Worm (Caenorhabditis elegans): ENCODE measurements around the gene ttm-1.

The ttm-1 gene

DNA sequence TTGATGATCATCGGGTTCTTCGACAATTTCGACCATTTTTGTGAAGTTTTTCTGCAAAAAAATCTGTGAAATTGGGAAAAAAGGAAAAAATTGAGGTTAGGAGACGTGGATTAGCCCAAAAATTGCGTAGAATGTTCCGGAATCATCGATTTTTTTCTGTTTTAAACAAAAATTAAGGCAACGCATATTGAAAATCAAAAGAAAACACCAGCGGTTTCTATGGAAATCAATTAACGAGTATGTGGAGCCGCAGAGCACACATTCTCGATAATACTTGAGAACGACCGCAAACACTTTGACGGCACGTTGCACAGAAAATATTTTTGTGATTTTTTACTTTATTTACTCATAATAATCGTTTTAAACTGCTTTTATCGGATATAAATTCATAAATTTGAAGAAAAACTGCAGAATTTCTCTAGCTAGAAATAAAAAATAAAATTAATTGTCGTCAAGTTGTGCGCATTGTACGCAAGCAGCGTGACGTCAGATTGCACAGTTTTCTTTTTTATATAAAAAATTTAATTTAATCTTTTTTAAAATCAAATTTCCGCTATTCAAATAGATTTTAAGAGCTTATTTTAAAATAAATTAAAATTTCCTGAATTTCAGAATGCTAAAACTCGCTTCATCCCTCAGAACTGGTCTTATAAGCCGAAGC, 40.7 kb downstream of the ttm-1 start, which contains the start of the genes npp-25 and mrps-10 (continued):
- TF ChIP-seq lin-13 (GFP tag; optimal IDR thresholded peaks at IDR 0.05): no peak
- no peak for TF ChIP-seq ztf-11 (tag; optimal IDR thresholded peaks at IDR 0.05)
- TF ChIP-seq ztf-4 (tag; optimal IDR thresholded peaks at IDR 0.05): no peak
- no peak for TF ChIP-seq elt-3 (tag; optimal IDR thresholded peaks at IDR 0.05)
- no peak for TF ChIP-seq alr-1 (tag; optimal IDR thresholded peaks at IDR 0.05; ENCODE audit: borderline replicate concordance)
- TF ChIP-seq hpl-2 (GFP tag; optimal IDR thresholded peaks at IDR 0.05): no peak
- peak; percentile 82 for TF ChIP-seq F16B12.6 (tag; optimal IDR thresholded peaks at IDR 0.05)
- TF ChIP-seq ceh-63 (GFP tag; optimal IDR thresholded peaks at IDR 0.05): no peak
- TF ChIP-seq nhr-77 (tag; optimal IDR thresholded peaks at IDR 0.05): no peak
- TF ChIP-seq fkh-10 (GFP tag; optimal IDR thresholded peaks at IDR 0.05): no peak
- TF ChIP-seq lsy-2 (tag; optimal IDR thresholded peaks at IDR 0.05): peak; percentile 44 to 78
- TF ChIP-seq sup-37 (GFP tag; optimal IDR thresholded peaks at IDR 0.05): no peak
- TF ChIP-seq vab-15 (tag; optimal IDR thresholded peaks at IDR 0.05): no peak
- no peak for TF ChIP-seq pqm-1 (tag; optimal IDR thresholded peaks at IDR 0.05)
- TF ChIP-seq dsc-1 (tag; optimal IDR thresholded peaks at IDR 0.05): peak; percentile 41
- TF ChIP-seq unc-86 (tag; optimal IDR thresholded peaks at IDR 0.05): peak; percentile 7
- TF ChIP-seq pax-3 (tag; optimal IDR thresholded peaks at IDR 0.05): no peak
- no peak for TF ChIP-seq jun-1 (tag; optimal IDR thresholded peaks at IDR 0.05)
- TF ChIP-seq rnt-1 (tag; optimal IDR thresholded peaks at IDR 0.05): no peak
- TF ChIP-seq efl-1 (optimal IDR thresholded peaks at IDR 0.05): peak; percentile 28 to 57
- TF ChIP-seq efl-1 (GFP tag; optimal IDR thresholded peaks at IDR 0.05 in 1 of 2): peak; percentile 57 to 91
- no peak for TF ChIP-seq hlh-17 (GFP tag; optimal IDR thresholded peaks at IDR 0.05; ENCODE audit: borderline replicate concordance)
- peak; percentile 40 to 43 for TF ChIP-seq lin-35 (GFP tag; optimal IDR thresholded peaks at IDR 0.05)
- no peak for TF ChIP-seq zip-4 (GFP tag; optimal IDR thresholded peaks at IDR 0.05)
- TF ChIP-seq nhr-20 (tag; optimal IDR thresholded peaks at IDR 0.05): no peak
- TF ChIP-seq isw-1 (GFP tag; IDR thresholded peaks at IDR 0.05): no peak
- no peak for TF ChIP-seq ets-5 (GFP tag; IDR thresholded peaks at IDR 0.05)
- TF ChIP-seq irx-1 (tag; optimal IDR thresholded peaks at IDR 0.05): no peak
- TF ChIP-seq nhr-28 (tag; optimal IDR thresholded peaks at IDR 0.05): no peak
- peak; percentile 25 for TF ChIP-seq snu-23 (GFP tag; optimal IDR thresholded peaks at IDR 0.05)
- no peak for TF ChIP-seq nhr-11 (tag; optimal IDR thresholded peaks at IDR 0.05)
- TF ChIP-seq nhr-12 (tag; optimal IDR thresholded peaks at IDR 0.05): no peak
- TF ChIP-seq nhr-76 (tag; optimal IDR thresholded peaks at IDR 0.05): no peak
- TF ChIP-seq mdl-1 (tag; optimal IDR thresholded peaks at IDR 0.05): no peak
- TF ChIP-seq hlh-4 (tag; optimal IDR thresholded peaks at IDR 0.05): no peak
- TF ChIP-seq ama-1 (optimal IDR thresholded peaks at IDR 0.05): no peak
- TF ChIP-seq unc-62 (GFP tag; optimal IDR thresholded peaks at IDR 0.05): no peak
- TF ChIP-seq ces-1 (GFP tag; optimal IDR thresholded peaks at IDR 0.05): no peak
- TF ChIP-seq tbx-2 (tag; optimal IDR thresholded peaks at IDR 0.05): peak; percentile 1

DNA sequence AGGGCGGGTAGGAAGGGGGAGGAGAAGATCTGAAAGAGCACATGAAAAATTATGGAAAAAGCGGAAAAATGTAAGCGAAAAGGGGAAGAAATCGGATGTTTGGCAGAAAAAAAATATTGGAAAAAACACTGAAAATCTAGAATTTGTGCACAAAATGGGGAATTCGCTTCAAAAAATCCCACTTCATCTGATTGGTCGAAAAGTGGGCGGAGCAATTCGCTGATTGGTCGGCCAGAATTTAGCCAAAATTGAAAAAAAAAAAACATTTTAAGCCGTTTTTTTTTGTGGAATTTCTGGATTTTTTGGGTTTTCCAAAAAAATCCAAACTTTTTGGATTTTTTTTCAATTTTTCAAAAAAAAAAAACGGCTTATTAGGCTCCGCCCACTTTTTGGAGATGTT, 46.0 kb downstream of the ttm-1 start:
- TF ChIP-seq ama-1 (optimal IDR thresholded peaks at IDR 0.05) (no peak), nhr-20 (tag; optimal IDR thresholded peaks at IDR 0.05) (no peak), ces-1 (GFP tag; optimal IDR thresholded peaks at IDR 0.05) (no peak), unc-130 (tag; optimal IDR thresholded peaks at IDR 0.05) (no peak), ceh-88 (GFP tag; IDR thresholded peaks at IDR 0.05) (no peak), hpl-2 (GFP tag; optimal IDR thresholded peaks at IDR 0.05) (no peak), rnt-1 (tag; optimal IDR thresholded peaks at IDR 0.05) (no peak), nhr-19 (GFP tag; conservative IDR thresholded peaks at IDR 0.05) (no peak), pqm-1 (tag; optimal IDR thresholded peaks at IDR 0.05) (no peak), ceh-63 (GFP tag; optimal IDR thresholded peaks at IDR 0.05) (no peak), nhr-85 (tag) (no peak), nhr-84 (tag; optimal IDR thresholded peaks at IDR 0.05) (no peak), nhr-28 (tag; optimal IDR thresholded peaks at IDR 0.05) (no peak), hlh-4 (tag; optimal IDR thresholded peaks at IDR 0.05) (no peak), nhr-71 (tag; optimal IDR thresholded peaks at IDR 0.05) (no peak)

Data from whole organism, L1 larva.